Worm (Caenorhabditis elegans): ENCODE measurements around the gene K05F1.8.

Gene K05F1.8

DNA sequence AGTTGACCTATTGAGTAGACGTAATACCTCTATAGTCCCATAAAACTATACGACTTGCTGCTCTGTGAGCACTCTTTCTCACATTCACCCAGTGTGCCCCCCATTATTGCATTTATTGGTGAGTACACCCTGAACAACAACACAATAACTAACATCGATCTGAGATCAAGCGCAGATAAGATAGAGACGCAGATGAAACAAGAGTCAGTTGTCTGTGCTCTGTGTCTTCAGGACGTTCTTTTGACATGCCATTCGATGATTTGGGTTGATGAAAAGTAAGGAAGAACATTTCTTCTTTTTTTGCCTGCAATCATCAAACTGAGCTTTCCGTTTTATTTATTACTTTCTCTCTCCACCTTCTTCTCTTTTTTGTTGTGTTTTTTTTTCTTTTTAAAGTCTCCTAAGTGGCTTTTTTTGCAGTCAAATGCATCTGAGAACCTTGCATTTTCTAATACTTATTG is 9.1 kb downstream of the K05F1.8 start, which contains the start of gene lect-2:
Gene lect-2, plus strand, starts transcription at position 411 of the 461 bp plus-strand sequence.
- TF ChIP-seq F13C5.2 (tag; optimal IDR thresholded peaks at IDR 0.05) (no peak), ets-7 (tag; optimal IDR thresholded peaks at IDR 0.05) (no peak), tra-4 (tag; optimal IDR thresholded peaks at IDR 0.05) (no peak), scrt-1 (GFP tag; IDR thresholded peaks at IDR 0.05) (no peak), pes-1 (GFP tag; IDR thresholded peaks at IDR 0.05) (no peak), hmbx-1 (tag; optimal IDR thresholded peaks at IDR 0.05) (no peak), tbx-37 (GFP tag; conservative IDR thresholded peaks at IDR 0.05) (no peak), hmg-4 (GFP tag; optimal IDR thresholded peaks at IDR 0.05) (no peak), sea-1 (GFP tag; conservative IDR thresholded peaks at IDR 0.05) (no peak), flt-1 (GFP tag; IDR thresholded peaks at IDR 0.05) (no peak), ceh-36 (tag; optimal IDR thresholded peaks at IDR 0.05) (no peak)

ce11 chrII:5788815-5789214 is 10.6 kb downstream of the K05F1.8 start, which contains the start of gene K05F1.13:
Gene K05F1.13 (plus strand): TSS chrII:5789115.
- TF ChIP-seq F13C5.2 (tag; optimal IDR thresholded peaks at IDR 0.05) (no peak), tbx-37 (GFP tag; conservative IDR thresholded peaks at IDR 0.05) (no peak), hmg-4 (GFP tag; optimal IDR thresholded peaks at IDR 0.05) (no peak), hmbx-1 (tag; optimal IDR thresholded peaks at IDR 0.05) (no peak), flt-1 (GFP tag; IDR thresholded peaks at IDR 0.05) (no peak), ceh-13 (GFP tag; optimal IDR thresholded peaks at IDR 0.05) (no peak), ama-1 (optimal IDR thresholded peaks at IDR 0.05) (no peak), B0310.2 (tag; optimal IDR thresholded peaks at IDR 0.05) (no peak), ceh-36 (tag; optimal IDR thresholded peaks at IDR 0.05) (no peak), sea-1 (GFP tag; conservative IDR thresholded peaks at IDR 0.05) (no peak), aly-1 (tag; optimal IDR thresholded peaks at IDR 0.05) (no peak), scrt-1 (GFP tag; IDR thresholded peaks at IDR 0.05) (no peak), tbx-11 (GFP tag; IDR thresholded peaks at IDR 0.05) (no peak), pes-1 (GFP tag; IDR thresholded peaks at IDR 0.05) (no peak), ets-7 (tag; optimal IDR thresholded peaks at IDR 0.05) (no peak), hnd-1 (tag; optimal IDR thresholded peaks at IDR 0.05) (no peak), tra-4 (tag; optimal IDR thresholded peaks at IDR 0.05) (no peak)

ce11 chrII:5785504-5785903 is 13.9 kb downstream of the K05F1.8 start:
- no peak for TF ChIP-seq scrt-1 (GFP tag; IDR thresholded peaks at IDR 0.05)
- no peak for TF ChIP-seq ets-7 (tag; optimal IDR thresholded peaks at IDR 0.05)
- no peak for TF ChIP-seq ceh-13 (GFP tag; optimal IDR thresholded peaks at IDR 0.05)
- TF ChIP-seq hmg-4 (GFP tag; optimal IDR thresholded peaks at IDR 0.05) = no peak
- no peak for TF ChIP-seq hmbx-1 (tag; optimal IDR thresholded peaks at IDR 0.05)
- TF ChIP-seq hnd-1 (tag; optimal IDR thresholded peaks at IDR 0.05) = no peak

ce11 chrII:5781935-5782921 is 17.2 kb downstream of the K05F1.8 start, which contains the start of gene K05F1.6:
Gene K05F1.6 (plus strand): TSS chrII:5782520.
- TF ChIP-seq scrt-1 (GFP tag; IDR thresholded peaks at IDR 0.05) (peak; percentile 68), tbx-11 (GFP tag; IDR thresholded peaks at IDR 0.05) (peak; percentile 71), tbx-37 (GFP tag; conservative IDR thresholded peaks at IDR 0.05) (peak; percentile 17; the same call in 1 of the 2 replicates), hnd-1 (tag; optimal IDR thresholded peaks at IDR 0.05) (peak; percentile 38), hmbx-1 (tag; optimal IDR thresholded peaks at IDR 0.05) (peak; percentile 4), pes-1 (GFP tag; IDR thresholded peaks at IDR 0.05) (peak; percentile 79), ama-1 (optimal IDR thresholded peaks at IDR 0.05) (no peak), sea-1 (GFP tag; conservative IDR thresholded peaks at IDR 0.05) (peak; percentile 59; the same call in 1 of the 2 replicates), ceh-36 (tag; optimal IDR thresholded peaks at IDR 0.05) (peak; percentile 58), flt-1 (GFP tag; IDR thresholded peaks at IDR 0.05) (peak; percentile 9; the same call in 1 of the 2 replicates), tra-4 (tag; optimal IDR thresholded peaks at IDR 0.05) (no peak), B0310.2 (tag; optimal IDR thresholded peaks at IDR 0.05) (peak; percentile 77), hmg-4 (GFP tag; optimal IDR thresholded peaks at IDR 0.05) (peak; percentile 88), aly-1 (tag; optimal IDR thresholded peaks at IDR 0.05) (peak; percentile 92), F13C5.2 (tag; optimal IDR thresholded peaks at IDR 0.05) (peak; percentile 3), ets-7 (tag; optimal IDR thresholded peaks at IDR 0.05) (peak; percentile 58), ceh-13 (GFP tag; optimal IDR thresholded peaks at IDR 0.05) (peak; percentile 42)

DNA sequence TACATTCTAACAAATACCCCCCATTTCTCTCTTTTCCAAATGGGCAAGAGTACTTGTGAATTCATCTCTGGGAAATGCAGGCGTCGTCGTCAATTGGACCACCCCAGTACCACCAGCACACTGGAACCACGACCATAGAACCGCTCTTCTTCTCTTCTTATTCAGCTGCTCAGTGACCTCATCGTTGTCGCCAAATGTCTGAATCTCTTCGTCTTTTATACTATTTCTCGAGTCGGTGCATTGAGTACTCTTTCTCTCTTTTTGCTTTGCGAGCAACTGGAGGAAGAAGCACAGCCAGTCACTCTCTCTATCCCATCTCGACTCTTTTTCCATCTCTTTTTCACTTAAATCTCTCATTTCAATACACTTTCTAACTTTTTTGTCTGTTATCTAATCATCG is 19.6 kb downstream of the K05F1.8 start:
- no peak for TF ChIP-seq hmbx-1 (tag; optimal IDR thresholded peaks at IDR 0.05)
- TF ChIP-seq tra-4 (tag; optimal IDR thresholded peaks at IDR 0.05) = no peak
- TF ChIP-seq sea-1 (GFP tag; conservative IDR thresholded peaks at IDR 0.05) = no peak
- TF ChIP-seq hnd-1 (tag; optimal IDR thresholded peaks at IDR 0.05) = no peak
- peak; percentile 18 for TF ChIP-seq F13C5.2 (tag; optimal IDR thresholded peaks at IDR 0.05)

- TF ChIP-seq ets-7 (tag; optimal IDR thresholded peaks at IDR 0.05) = no peak
- no peak for TF ChIP-seq scrt-1 (GFP tag; IDR thresholded peaks at IDR 0.05)
- no peak for TF ChIP-seq F13C5.2 (tag; optimal IDR thresholded peaks at IDR 0.05)
- no peak for TF ChIP-seq hmg-4 (GFP tag; optimal IDR thresholded peaks at IDR 0.05)
- TF ChIP-seq aly-1 (tag; optimal IDR thresholded peaks at IDR 0.05) = no peak
- no peak for TF ChIP-seq ceh-13 (GFP tag; optimal IDR thresholded peaks at IDR 0.05)
- no peak for TF ChIP-seq tra-4 (tag; optimal IDR thresholded peaks at IDR 0.05)
- no peak for TF ChIP-seq hnd-1 (tag; optimal IDR thresholded peaks at IDR 0.05)
These were observed 22.1 kb downstream of the K05F1.8 start for ce11 chrII:5777372-5777771.

ce11 chrII:5774879-5775278 is 24.6 kb downstream of the K05F1.8 start:
- TF ChIP-seq sea-1 (GFP tag; conservative IDR thresholded peaks at IDR 0.05) (no peak), ceh-13 (GFP tag; optimal IDR thresholded peaks at IDR 0.05) (no peak), ama-1 (optimal IDR thresholded peaks at IDR 0.05) (no peak), F13C5.2 (tag; optimal IDR thresholded peaks at IDR 0.05) (no peak), aly-1 (tag; optimal IDR thresholded peaks at IDR 0.05) (no peak), tbx-11 (GFP tag; IDR thresholded peaks at IDR 0.05) (no peak), hmbx-1 (tag; optimal IDR thresholded peaks at IDR 0.05) (no peak), tbx-37 (GFP tag; conservative IDR thresholded peaks at IDR 0.05) (no peak), pes-1 (GFP tag; IDR thresholded peaks at IDR 0.05) (no peak), B0310.2 (tag; optimal IDR thresholded peaks at IDR 0.05) (no peak), flt-1 (GFP tag; IDR thresholded peaks at IDR 0.05) (no peak), ceh-36 (tag; optimal IDR thresholded peaks at IDR 0.05) (no peak), hnd-1 (tag; optimal IDR thresholded peaks at IDR 0.05) (no peak), hmg-4 (GFP tag; optimal IDR thresholded peaks at IDR 0.05) (no peak), scrt-1 (GFP tag; IDR thresholded peaks at IDR 0.05) (no peak), ets-7 (tag; optimal IDR thresholded peaks at IDR 0.05) (no peak), tra-4 (tag; optimal IDR thresholded peaks at IDR 0.05) (no peak)
